Worm (Caenorhabditis elegans) whole organism, L2 larva: Measurements from ENCODE around the gene col-43.

Experiments used
- F13H6.1 ChIP-seq: sonication (generic microtip); optimal IDR thresholded peaks from 2 replicates; lab custom pipeline; 2016; ENCODE audit warnings: missing genetic modification characterization, missing compliant biosample characterization
- aly-2 ChIP-seq: fragments of 150-350 bp; optimal IDR thresholded peaks from 2 replicates; lab custom pipeline; 2014; ENCODE audit warnings: missing biosample characterization, missing genetic modification characterization
- ama-1 ChIP-seq: fragments of 150-350 bp; optimal IDR thresholded peaks from 2 replicates; lab custom pipeline; 2018; ENCODE audit warnings: inconsistent platforms
- ceh-82 ChIP-seq: fragments of 150-350 bp; optimal IDR thresholded peaks from 2 replicates; lab custom pipeline; 2014; ENCODE audit warnings: missing biosample characterization, missing genetic modification characterization
- elt-1 ChIP-seq: fragments of 150-350 bp; optimal IDR thresholded peaks from 2 replicates; lab custom pipeline; 2014; ENCODE audit warnings: missing biosample characterization, missing genetic modification characterization
- fos-1 ChIP-seq: fragments of 150-350 bp; optimal IDR thresholded peaks from 2 replicates; lab custom pipeline; 2014; ENCODE audit warnings: missing biosample characterization, missing genetic modification characterization
- nhr-10 ChIP-seq: sonication (generic microtip); optimal IDR thresholded peaks from 2 replicates; lab custom pipeline; 2017; ENCODE audit warnings: missing biosample characterization, missing genetic modification characterization
- unc-55 ChIP-seq: fragments of 150-350 bp; sonication (generic microtip); optimal IDR thresholded peaks from 3 replicates; lab custom pipeline; 2014; ENCODE audit warnings: missing biosample characterization, missing genetic modification reagents, missing genetic modification characterization

DNA sequence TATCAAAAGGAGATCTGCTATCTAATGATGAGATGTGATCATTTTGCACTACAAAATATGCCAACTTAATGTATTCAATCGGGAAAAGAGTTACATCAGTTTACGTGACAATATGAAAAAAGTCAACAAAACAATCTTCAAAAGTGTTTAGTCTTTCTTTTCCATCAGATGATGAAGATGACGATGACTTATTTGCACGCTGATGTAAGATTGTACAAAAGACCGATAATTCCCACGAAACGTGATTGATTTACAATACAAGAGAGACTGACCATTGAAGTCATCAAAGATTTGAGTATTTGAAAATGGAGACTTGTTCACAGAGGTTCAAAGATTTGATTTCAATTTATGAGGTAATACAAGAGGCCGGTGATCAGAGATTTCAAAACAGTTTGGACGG is 25.5 kb downstream of the col-43 start:
- TF ChIP-seq fos-1 (tag; lab: Kevin White, UChicago): no peak
- TF ChIP-seq nhr-10 (tag; lab: Kevin White, UChicago): no peak
- no peak for TF ChIP-seq ama-1 (lab: Kevin White, UChicago)
- TF ChIP-seq F13H6.1 (tag; lab: Kevin White, UChicago): no peak
- TF ChIP-seq unc-55: no peak
- TF ChIP-seq aly-2 (tag; lab: Kevin White, UChicago): no peak
- TF ChIP-seq elt-1 (tag; lab: Kevin White, UChicago): no peak
- no peak for TF ChIP-seq ceh-82 (tag; lab: Kevin White, UChicago)
